Worm (Caenorhabditis elegans) whole organism, L4/young adult: ENCODE results near the gene R10E8.3.
"Not testable (repeated sequence)": the region's sequence is repeated elsewhere in the genome, so short reads cannot be mapped to it uniquely, and the experiment has no call there.

Experiments used
- W03F9.2 ChIP-seq: fragments of 150-350 bp; optimal IDR thresholded peaks from 2 replicates; lab custom pipeline; 2014; ENCODE audit warnings: missing biosample characterization, missing genetic modification characterization
- dao-5 ChIP-seq: sonication (generic microtip); optimal IDR thresholded peaks from 2 replicates; lab custom pipeline; 2016; ENCODE audit warnings: missing genotype, missing genetic modification characterization, moderate library complexity, missing compliant biosample characterization
- him-1 ChIP-seq: sonication (generic microtip); optimal IDR thresholded peaks from 2 replicates; lab custom pipeline; 2016; ENCODE audit warnings: missing genotype, missing genetic modification reagents, missing genetic modification characterization, missing compliant biosample characterization

R10E8.3 gene

DNA sequence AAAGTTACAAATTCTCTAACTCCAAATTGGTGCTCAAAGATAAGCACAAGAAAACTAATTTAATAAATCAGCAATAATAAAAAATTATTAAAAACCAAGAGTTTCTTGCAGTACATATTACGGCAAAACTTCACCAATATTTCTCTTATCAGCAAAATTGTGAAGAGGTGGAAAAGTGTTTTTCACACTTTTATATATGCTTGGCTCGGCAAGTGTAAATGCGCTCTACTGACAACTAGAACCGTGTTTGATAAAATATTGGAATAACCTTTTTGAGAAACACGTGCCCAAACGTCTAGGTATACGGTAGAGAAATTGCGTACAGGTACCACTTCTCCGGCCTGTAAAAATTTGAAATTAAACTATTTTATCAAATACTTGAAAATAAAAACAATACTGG, 4.8 kb upstream of the R10E8.3 start, which contains the start of gene R10E8.8:
TSS of gene R10E8.8 (minus strand) at position 343 of the 400 bp plus-strand sequence.
- TF ChIP-seq him-1 (tag; lab: Kevin White, UChicago) (no peak), W03F9.2 (tag; lab: Kevin White, UChicago) (peak; percentile 30), dao-5 (tag; lab: Kevin White, UChicago) (no peak)

DNA sequence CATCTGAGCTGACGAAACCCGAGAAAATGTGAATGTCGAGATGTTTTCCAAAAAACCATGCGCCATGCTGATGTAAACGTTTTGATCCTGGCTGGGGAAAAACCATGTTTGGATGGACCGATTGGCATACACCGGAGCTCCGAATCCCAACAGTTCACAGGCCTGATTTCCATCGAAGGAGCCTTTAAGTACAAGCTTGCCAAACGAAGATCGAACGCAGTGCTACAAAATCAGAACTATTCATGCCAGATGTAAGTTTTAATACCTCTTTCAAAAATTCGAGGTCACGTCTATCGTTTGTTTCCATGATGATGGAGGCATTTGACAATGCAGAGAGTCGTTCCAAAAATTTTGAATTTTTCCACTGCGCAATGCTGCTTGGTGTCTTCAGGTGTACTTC, 756 bp downstream of the R10E8.3 start:
- TF ChIP-seq him-1 (tag; lab: Kevin White, UChicago), result no peak
- TF ChIP-seq dao-5 (tag; lab: Kevin White, UChicago), result no peak
- no peak for TF ChIP-seq W03F9.2 (tag; lab: Kevin White, UChicago)

ce11 chrV:18224353-18224752, 12.2 kb downstream of the R10E8.3 start, which contains the start of gene F16H6.10:
F16H6.10 (minus strand) TSS chrV:18224453.
- TF ChIP-seq dao-5 (tag; lab: Kevin White, UChicago) (no peak), W03F9.2 (tag; lab: Kevin White, UChicago) (no peak), him-1 (tag; lab: Kevin White, UChicago) (no peak)

- TF ChIP-seq W03F9.2, dao-5, him-1 (tag; lab: Kevin White, UChicago): not testable (repeated sequence)
Observed at ce11 chrV:18216784-18217183, 19.8 kb downstream of the R10E8.3 start, which contains the start of gene F16H6.9. F16H6.9 (plus strand) TSS chrV:18217084.

- TF ChIP-seq him-1, dao-5, W03F9.2 (tag; lab: Kevin White, UChicago): not testable (repeated sequence)
Observed at ce11 chrV:18216175-18216574, 20.4 kb downstream of the R10E8.3 start, which contains the start of gene F16H6.8. F16H6.8 (minus strand) TSS chrV:18216275.

DNA sequence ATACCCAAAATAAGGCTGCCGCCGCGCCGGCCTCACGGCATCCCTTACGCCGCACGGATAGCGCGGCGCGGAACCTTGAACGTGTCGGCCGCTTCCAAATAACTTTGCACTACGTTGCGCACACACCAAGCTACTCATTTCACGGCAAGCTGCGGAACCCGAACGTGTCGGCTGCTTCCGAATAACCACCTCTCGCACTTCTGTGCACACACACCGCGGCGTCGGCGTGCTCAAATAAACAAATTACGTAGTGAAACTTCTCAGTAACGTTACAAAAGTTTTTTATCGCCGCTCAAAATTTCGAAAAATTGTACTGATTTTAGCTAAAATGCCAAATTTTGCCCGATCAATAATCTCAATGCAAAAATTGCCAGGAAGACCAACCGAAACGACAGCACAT, 23.7 kb downstream of the R10E8.3 start:
- TF ChIP-seq dao-5 (tag; lab: Kevin White, UChicago) (no peak), W03F9.2 (tag; lab: Kevin White, UChicago) (no peak), him-1 (tag; lab: Kevin White, UChicago) (no peak)

DNA sequence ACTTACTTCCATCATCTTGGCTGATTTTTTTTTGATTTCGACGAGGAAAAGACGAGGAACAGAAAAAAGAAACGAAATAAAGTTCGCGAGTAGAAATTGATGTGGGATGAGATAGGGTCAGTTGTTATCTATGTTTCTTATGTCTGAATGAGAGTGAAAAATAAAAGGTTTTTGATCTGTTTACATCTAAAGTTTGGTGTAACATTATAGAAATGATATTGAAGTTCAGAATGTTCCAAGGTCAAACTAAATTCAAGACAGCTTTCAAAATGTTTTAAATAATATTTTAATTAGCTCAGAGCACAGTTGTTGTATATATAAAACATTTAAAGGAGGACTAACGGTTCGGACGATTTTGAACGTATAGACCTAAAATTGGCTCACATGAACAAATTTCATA, 27.5 kb downstream of the R10E8.3 start, which contains the start of gene F16H6.7:
TSS of gene F16H6.7 (minus strand) at position 101 of the 400 bp plus-strand sequence.
- TF ChIP-seq dao-5 (tag; lab: Kevin White, UChicago), result no peak
- TF ChIP-seq him-1 (tag; lab: Kevin White, UChicago), result no peak
- TF ChIP-seq W03F9.2 (tag; lab: Kevin White, UChicago), result no peak

DNA sequence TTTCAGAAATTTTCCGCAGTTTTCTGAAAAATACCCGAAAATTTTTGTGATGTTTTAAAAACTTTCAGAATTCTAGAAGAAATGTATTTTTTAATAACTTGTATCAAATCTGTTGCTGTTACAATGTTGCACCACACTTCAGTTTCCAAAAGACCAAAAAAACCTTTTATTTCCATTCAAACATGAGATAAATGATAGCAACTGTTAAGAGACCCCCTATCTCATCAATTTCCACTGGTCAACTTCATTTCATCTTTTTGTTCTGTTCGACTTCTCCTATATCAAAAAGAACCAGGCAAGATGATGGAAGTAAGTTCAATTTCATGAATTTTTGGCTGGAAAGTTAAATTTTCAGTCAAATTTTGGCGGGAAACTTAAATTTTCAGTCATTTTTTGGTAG, 38.1 kb downstream of the R10E8.3 start, which contains the start of gene F16H6.4:
TSS of gene F16H6.4 (plus strand) at position 301 of the 400 bp plus-strand sequence.
- TF ChIP-seq dao-5 (tag; lab: Kevin White, UChicago), result no peak
- TF ChIP-seq him-1 (tag; lab: Kevin White, UChicago), result no peak
- TF ChIP-seq W03F9.2 (tag; lab: Kevin White, UChicago), result no peak

DNA sequence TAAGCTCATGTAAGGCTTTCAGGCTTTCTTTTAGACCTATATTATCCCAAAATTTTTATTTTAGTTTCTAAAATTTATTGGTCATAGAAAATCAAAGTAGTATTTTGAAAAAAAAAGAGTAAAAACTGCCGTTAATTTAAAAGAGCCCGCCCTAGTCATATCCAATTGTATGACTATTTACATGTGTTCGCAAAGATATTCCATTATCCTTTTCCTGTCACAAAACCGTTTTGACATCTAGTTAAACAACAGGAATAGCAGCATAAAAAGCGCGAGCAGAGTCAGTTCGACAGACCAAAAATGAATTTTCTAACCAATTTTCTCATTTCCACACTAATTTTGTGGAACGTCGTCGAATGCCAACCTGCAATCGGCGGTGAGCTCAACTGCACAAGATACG, 41.6 kb downstream of the R10E8.3 start, which contains the start of gene F16H6.3:
TSS of gene F16H6.3 (plus strand) at position 301 of the 400 bp plus-strand sequence.
- no peak for TF ChIP-seq dao-5 (tag; lab: Kevin White, UChicago)
- no peak for TF ChIP-seq him-1 (tag; lab: Kevin White, UChicago)
- no peak for TF ChIP-seq W03F9.2 (tag; lab: Kevin White, UChicago)

ce11 chrV:18191128-18191527, 45.4 kb downstream of the R10E8.3 start, which contains the start of gene clec-42:
clec-42 (plus strand) TSS chrV:18191412.
- TF ChIP-seq him-1 (tag; lab: Kevin White, UChicago), result no peak
- TF ChIP-seq dao-5 (tag; lab: Kevin White, UChicago), result no peak
- TF ChIP-seq W03F9.2 (tag; lab: Kevin White, UChicago), result no peak

ce11 chrV:18189181-18189580, 47.4 kb downstream of the R10E8.3 start, which contains the start of gene clec-246:
clec-246 (plus strand) TSS chrV:18189481.
- no peak for TF ChIP-seq dao-5 (tag; lab: Kevin White, UChicago)

- no peak for TF ChIP-seq him-1 (tag; lab: Kevin White, UChicago)
- TF ChIP-seq W03F9.2 (tag; lab: Kevin White, UChicago), result no peak
- TF ChIP-seq dao-5 (tag; lab: Kevin White, UChicago), result no peak
Observed at ce11 chrV:18188328-18188727, 48.2 kb downstream of the R10E8.3 start, which contains the start of gene clec-245. clec-245 (minus strand) TSS chrV:18188428.

DNA sequence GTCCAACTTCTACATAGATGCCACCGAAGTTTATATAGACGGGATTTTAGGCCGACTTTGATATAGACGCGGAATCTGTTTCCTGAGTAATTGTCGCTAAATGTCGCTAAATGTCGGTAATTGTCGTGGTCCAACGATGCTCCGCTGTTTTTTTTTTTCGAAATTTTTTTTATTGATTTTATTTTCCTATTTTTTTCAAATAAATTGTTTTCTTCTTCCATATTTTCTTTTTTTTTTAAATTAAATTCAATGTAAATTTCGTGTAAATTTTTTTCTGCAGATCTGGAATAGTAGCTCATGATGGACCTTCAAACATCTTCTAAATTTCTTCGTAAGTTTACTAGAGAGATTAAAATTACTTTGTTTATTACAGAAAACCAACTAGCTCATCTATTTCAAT, 51.7 kb downstream of the R10E8.3 start, which contains the start of gene C31G12.3:
TSS of gene C31G12.3 (plus strand) at position 301 of the 400 bp plus-strand sequence.
- no peak for TF ChIP-seq dao-5 (tag; lab: Kevin White, UChicago)
- TF ChIP-seq W03F9.2 (tag; lab: Kevin White, UChicago), result no peak
- no peak for TF ChIP-seq him-1 (tag; lab: Kevin White, UChicago)
